Worm (Caenorhabditis elegans): ENCODE measurements around the gene cisd-3.1.

Gene cisd-3.1

ce11 chrIII:4504358-4504757, 38.3 kb upstream of the cisd-3.1 start (continued):
- TF ChIP-seq ets-5 (GFP tag; IDR thresholded peaks at IDR 0.05) (no peak), sox-4 (tag; optimal IDR thresholded peaks at IDR 0.05) (no peak), vab-15 (tag; optimal IDR thresholded peaks at IDR 0.05) (no peak), aly-2 (tag; optimal IDR thresholded peaks at IDR 0.05) (peak; percentile 32), fkh-10 (GFP tag; optimal IDR thresholded peaks at IDR 0.05) (peak; percentile 54), egl-13 (tag; optimal IDR thresholded peaks at IDR 0.05) (no peak), mef-2 (tag; optimal IDR thresholded peaks at IDR 0.05) (no peak), tlp-1 (tag; optimal IDR thresholded peaks at IDR 0.05) (no peak), snu-23 (GFP tag; optimal IDR thresholded peaks at IDR 0.05) (peak; percentile 50), unc-86 (tag; optimal IDR thresholded peaks at IDR 0.05) (peak; percentile 8), nhr-20 (tag; optimal IDR thresholded peaks at IDR 0.05) (peak; percentile 25), lin-35 (GFP tag; optimal IDR thresholded peaks at IDR 0.05) (peak in 1 of 2 experiments; percentile 51), ces-1 (GFP tag; optimal IDR thresholded peaks at IDR 0.05) (no peak), C16A3.4 (tag; optimal IDR thresholded peaks at IDR 0.05) (peak; percentile 31), lin-15B (tag; optimal IDR thresholded peaks at IDR 0.05) (no peak), zag-1 (tag; optimal IDR thresholded peaks at IDR 0.05) (no peak), nhr-19 (GFP tag; conservative IDR thresholded peaks at IDR 0.05) (no peak), nhr-11 (tag; optimal IDR thresholded peaks at IDR 0.05) (no peak), skn-1 (tag; optimal IDR thresholded peaks at IDR 0.05) (peak; percentile 74), tbx-2 (tag; optimal IDR thresholded peaks at IDR 0.05) (peak; percentile 50), nhr-76 (tag; optimal IDR thresholded peaks at IDR 0.05) (no peak), ztf-4 (tag; optimal IDR thresholded peaks at IDR 0.05) (no peak), dpl-1 (GFP tag; optimal IDR thresholded peaks at IDR 0.05) (peak; percentile 14 to 28 (median 24)), rnt-1 (tag; optimal IDR thresholded peaks at IDR 0.05) (peak; percentile 41), F16B12.6 (tag; optimal IDR thresholded peaks at IDR 0.05) (no peak), nhr-71 (tag; optimal IDR thresholded peaks at IDR 0.05) (peak; percentile 71), hpl-2 (GFP tag; optimal IDR thresholded peaks at IDR 0.05) (no peak), hlh-4 (tag; optimal IDR thresholded peaks at IDR 0.05) (no peak), ceh-90 (tag; optimal IDR thresholded peaks at IDR 0.05) (no peak), lin-14 (GFP tag; optimal IDR thresholded peaks at IDR 0.05) (peak; percentile 86), lin-39 (tag; optimal IDR thresholded peaks at IDR 0.05) (no peak), egl-27 (tag; optimal IDR thresholded peaks at IDR 0.05) (peak in 1 of 2 experiments; percentile 13), elt-2 (tag; optimal IDR thresholded peaks at IDR 0.05) (no peak), lir-3 (tag; optimal IDR thresholded peaks at IDR 0.05; ENCODE audit: poor library complexity) (no peak), irx-1 (tag; optimal IDR thresholded peaks at IDR 0.05) (peak; percentile 45), zip-4 (GFP tag; optimal IDR thresholded peaks at IDR 0.05) (no peak), ceh-63 (GFP tag; optimal IDR thresholded peaks at IDR 0.05) (no peak), lsy-2 (tag; optimal IDR thresholded peaks at IDR 0.05) (peak in 1 of 2 experiments; percentile 83), nhr-47 (tag; optimal IDR thresholded peaks at IDR 0.05) (peak; percentile 60), C34B4.2 (tag; optimal IDR thresholded peaks at IDR 0.05) (no peak), efl-3 (GFP tag; optimal IDR thresholded peaks at IDR 0.05) (no peak), dsc-1 (tag; optimal IDR thresholded peaks at IDR 0.05) (peak; percentile 63), jun-1 (tag; optimal IDR thresholded peaks at IDR 0.05) (no peak), ceh-82 (tag; optimal IDR thresholded peaks at IDR 0.05) (peak; percentile 5 to 70 (median 33)), mep-1 (tag; optimal IDR thresholded peaks at IDR 0.05) (peak; percentile 49), nhr-84 (tag; optimal IDR thresholded peaks at IDR 0.05) (no peak), efl-1 (optimal IDR thresholded peaks at IDR 0.05) (peak; percentile 42 to 49), efl-1 (GFP tag; optimal IDR thresholded peaks at IDR 0.05 in 1 of 2) (peak in 1 of 2 experiments; percentile 24), aha-1 (tag; optimal IDR thresholded peaks at IDR 0.05) (no peak), sptf-1 (tag; optimal IDR thresholded peaks at IDR 0.05) (no peak), lin-13 (GFP tag; optimal IDR thresholded peaks at IDR 0.05) (no peak), swsn-7 (tag; optimal IDR thresholded peaks at IDR 0.05) (peak; percentile 58), pax-3 (tag; optimal IDR thresholded peaks at IDR 0.05) (no peak), Y116A8C.19 (tag; optimal IDR thresholded peaks at IDR 0.05; ENCODE audit: borderline replicate concordance) (no peak)

All from whole organism, L1 larva.